Fruit fly (Drosophila melanogaster) whole organism, embryonic: Measurements from ENCODE around the gene CG16790.

Source experiments
- CG11504 ChIP-seq: fragments of 200-800 bp; sonication (Bioruptor generic); optimal IDR thresholded peaks from 3 replicates; lab custom pipeline; 2019; ENCODE audit warnings: missing biosample characterization, mild to moderate bottlenecking, missing genetic modification characterization, moderate library complexity
- CG11696 ChIP-seq: fragments of 200-800 bp; sonication (Bioruptor generic); IDR thresholded peaks from 2 replicates; pipeline ENCODE4 v1.3.6; 2022; ENCODE audit warnings: missing biosample characterization, missing genetic modification characterization
- CG14441 ChIP-seq: fragments of 200-800 bp; sonication (Bioruptor generic); IDR thresholded peaks from 2 replicates; pipeline ENCODE4 v1.3.6; 2022; ENCODE audit warnings: missing biosample characterization, missing genetic modification characterization
- CG15073 ChIP-seq: fragments of 200-800 bp; sonication (Bioruptor generic); optimal IDR thresholded peaks from 2 replicates; lab custom pipeline; 2016; ENCODE audit warnings: missing biosample characterization, missing genetic modification characterization
- CG15269 ChIP-seq: fragments of 200-800 bp; sonication (Bioruptor generic); optimal IDR thresholded peaks from 2 replicates; lab custom pipeline; 2018; ENCODE audit warnings: missing biosample characterization, mild to moderate bottlenecking, missing genetic modification characterization, moderate library complexity
- CG16863 ChIP-seq: fragments of 200-800 bp; sonication (Bioruptor generic); optimal IDR thresholded peaks from 3 replicates; lab custom pipeline; 2016; ENCODE audit warnings: missing biosample characterization, missing genetic modification characterization
- CG18764 ChIP-seq: fragments of 200-800 bp; sonication (Bioruptor generic); optimal IDR thresholded peaks from 3 replicates; lab custom pipeline; 2016; ENCODE audit warnings: missing biosample characterization, missing genetic modification characterization
- CG30431 ChIP-seq: fragments of 200-800 bp; sonication (Bioruptor generic); optimal IDR thresholded peaks from 2 replicates; lab custom pipeline; 2017; ENCODE audit warnings: missing biosample characterization, missing genetic modification characterization
- CG3163 ChIP-seq: fragments of 200-800 bp; sonication (Bioruptor generic); optimal IDR thresholded peaks from 3 replicates; lab custom pipeline; 2016; ENCODE audit warnings: missing biosample characterization, missing genetic modification characterization
- CG34376 ChIP-seq: fragments of 200-800 bp; sonication (Bioruptor generic); optimal IDR thresholded peaks from 2 replicates; lab custom pipeline; 2018; ENCODE audit warnings: missing biosample characterization, mild to moderate bottlenecking, missing genetic modification characterization
- CG3838 ChIP-seq: fragments of 200-800 bp; sonication (Bioruptor generic); optimal IDR thresholded peaks from 3 replicates; lab custom pipeline; 2016; ENCODE audit warnings: missing biosample characterization, missing genetic modification characterization
- CG5245 ChIP-seq: fragments of 200-800 bp; sonication (Bioruptor generic); optimal IDR thresholded peaks from 3 replicates; lab custom pipeline; 2016; ENCODE audit warnings: missing biosample characterization, missing genetic modification characterization
- CG6254 ChIP-seq: fragments of 200-800 bp; sonication (Bioruptor generic); optimal IDR thresholded peaks from 3 replicates; lab custom pipeline; 2017; ENCODE audit warnings: mild to moderate bottlenecking, missing biosample characterization, missing genetic modification reagents, missing genetic modification characterization
- CG6272 ChIP-seq: fragments of 200-800 bp; sonication (Bioruptor generic); IDR thresholded peaks from 2 replicates; pipeline ENCODE4 v1.3.6; 2022; ENCODE audit warnings: missing biosample characterization, missing genetic modification characterization
- CG7745 ChIP-seq: fragments of 200-800 bp; sonication (Bioruptor generic); optimal IDR thresholded peaks from 2 replicates; lab custom pipeline; 2018; ENCODE audit warnings: missing biosample characterization, mild to moderate bottlenecking, missing genetic modification characterization, moderate library complexity
- CG8944 ChIP-seq: fragments of 200-800 bp; sonication (Bioruptor generic); optimal IDR thresholded peaks from 3 replicates; lab custom pipeline; 2016; ENCODE audit warnings: missing biosample characterization, missing genetic modification characterization
- Dad ChIP-seq: fragments of 200-800 bp; sonication (Bioruptor generic); optimal IDR thresholded peaks from 3 replicates; lab custom pipeline; 2016; ENCODE audit warnings: missing biosample characterization, missing genetic modification characterization
- Drgx ChIP-seq: fragments of 200-800 bp; sonication (Bioruptor generic); IDR thresholded peaks from 2 replicates; pipeline ENCODE4 v1.3.6; 2022; ENCODE audit warnings: missing biosample characterization, missing genetic modification characterization
- HLHmδ ChIP-seq: fragments of 200-800 bp; sonication (Bioruptor generic); optimal IDR thresholded peaks from 2 replicates; lab custom pipeline; 2018; ENCODE audit warnings: missing biosample characterization, mild to moderate bottlenecking, missing genetic modification characterization, moderate library complexity
- Hr51 ChIP-seq, 2 experiments: fragments of 200-800 bp; sonication (Bioruptor generic); optimal IDR thresholded peaks; 2 replicates in 1 of 2; 3 replicates in 1 of 2; lab custom pipeline; 2016 to 2018; ENCODE audit warnings: missing biosample characterization in 2 of 2, missing genetic modification characterization in 2 of 2, mild to moderate bottlenecking in 1 of 2, moderate library complexity in 1 of 2
- Hr78 ChIP-seq, 2 experiments: fragments of 200-800 bp in 1 of 2; fragments of >200 bp in 1 of 2; sonication (Bioruptor generic) in 1 of 2; optimal IDR thresholded peaks; 2 replicates each; lab custom pipeline; 2017 to 2019; ENCODE audit warnings: missing biosample characterization in 2 of 2, missing genetic modification characterization in 2 of 2, mild to moderate bottlenecking in 1 of 2, moderate library complexity in 1 of 2
- Lhr ChIP-seq: fragments of 200-800 bp; sonication (Bioruptor generic); optimal IDR thresholded peaks from 3 replicates; lab custom pipeline; 2017; ENCODE audit warnings: mild to moderate bottlenecking, missing biosample characterization, missing genetic modification reagents, missing genetic modification characterization
- Mes4 ChIP-seq: fragments of 200-800 bp; sonication (Bioruptor generic); optimal IDR thresholded peaks from 2 replicates; lab custom pipeline; 2016; ENCODE audit warnings: missing biosample characterization, missing genetic modification characterization
- NFAT ChIP-seq: fragments of 200-800 bp; sonication (Bioruptor generic); IDR thresholded peaks from 2 replicates; pipeline ENCODE4 v1.3.6; 2022; ENCODE audit warnings: missing biosample characterization, missing genetic modification characterization
- NK7.1 ChIP-seq: fragments of 200-800 bp; sonication (Bioruptor generic); optimal IDR thresholded peaks from 3 replicates; lab custom pipeline; 2016; ENCODE audit warnings: missing biosample characterization, missing genetic modification characterization
- Nf-YC ChIP-seq: fragments of 200-800 bp; optimal IDR thresholded peaks from 3 replicates; lab custom pipeline; 2019; ENCODE audit warnings: missing biosample characterization, mild to moderate bottlenecking, missing genetic modification characterization, moderate library complexity
- Sry-δ ChIP-seq: fragments of 200-800 bp; sonication (Bioruptor generic); optimal IDR thresholded peaks from 2 replicates; lab custom pipeline; 2016; ENCODE audit warnings: missing biosample characterization, missing genetic modification characterization
- Tbp ChIP-seq: fragments of >200 bp; optimal IDR thresholded peaks from 2 replicates; lab custom pipeline; 2018; ENCODE audit warnings: missing biosample characterization, missing genetic modification characterization
- Trl ChIP-seq, 3 experiments: fragments of >200 bp in 2 of 3; fragments of 200-800 bp in 1 of 3; sonication (Bioruptor generic) in 1 of 3; optimal IDR thresholded peaks; 2 replicates in 1 of 3; 3 replicates in 2 of 3; lab custom pipeline; 2016 to 2017; ENCODE audit warnings: missing biosample characterization in 1 of 3, missing genetic modification characterization in 1 of 3
- ato ChIP-seq: fragments of 200-800 bp; sonication (Bioruptor generic); IDR thresholded peaks from 2 replicates; pipeline ENCODE4 v1.3.6; 2022; ENCODE audit warnings: missing biosample characterization, missing genetic modification characterization; ENCODE audit not compliant: partially characterized antibody
- bigmax ChIP-seq: fragments of 200-800 bp; sonication (Bioruptor generic); optimal IDR thresholded peaks from 2 replicates; lab custom pipeline; 2018; ENCODE audit warnings: missing biosample characterization, mild to moderate bottlenecking, missing genetic modification characterization
- bowl ChIP-seq: fragments of 200-800 bp; sonication (Bioruptor generic); IDR thresholded peaks from 2 replicates; pipeline ENCODE4 v1.3.6; 2022; ENCODE audit warnings: missing biosample characterization, missing genetic modification characterization
- crc ChIP-seq: fragments of 200-800 bp; sonication (Bioruptor generic); optimal IDR thresholded peaks from 2 replicates; lab custom pipeline; 2016; ENCODE audit warnings: missing biosample characterization, missing genetic modification characterization
- dati ChIP-seq: fragments of 200-800 bp; sonication (Bioruptor generic); IDR thresholded peaks from 2 replicates; pipeline ENCODE4 v1.3.6; 2022; ENCODE audit warnings: missing biosample characterization, missing genetic modification characterization
- exex ChIP-seq: fragments of 200-800 bp; sonication (Bioruptor generic); optimal IDR thresholded peaks from 4 replicates; lab custom pipeline; 2018; ENCODE audit warnings: missing biosample characterization, mild to moderate bottlenecking, missing genetic modification characterization, moderate library complexity
- eyg ChIP-seq: fragments of 200-800 bp; sonication (Bioruptor generic); optimal IDR thresholded peaks from 3 replicates; lab custom pipeline; 2016; ENCODE audit warnings: missing biosample characterization, missing genetic modification characterization
- fd64A ChIP-seq: fragments of 200-800 bp; sonication (Bioruptor generic); optimal IDR thresholded peaks from 3 replicates; lab custom pipeline; 2018; ENCODE audit warnings: missing biosample characterization, mild to moderate bottlenecking, missing genetic modification characterization
- hb ChIP-seq: fragments of 200-800 bp; sonication (Bioruptor generic); IDR thresholded peaks from 3 replicates; pipeline ENCODE4 v1.3.6; 2022; ENCODE audit warnings: missing biosample characterization, missing genetic modification characterization; ENCODE audit not compliant: partially characterized antibody
- hkb ChIP-seq, 2 experiments: fragments of 200-800 bp in 1 of 2; fragments of >200 bp in 1 of 2; sonication (Bioruptor generic) in 1 of 2; IDR thresholded peaks in 1 of 2; optimal IDR thresholded peaks in 1 of 2; 2 replicates each; pipeline versions ENCODE4 v1.3.6 to Lab custom; 2017 to 2022; ENCODE audit warnings: missing biosample characterization in 1 of 2, missing genetic modification characterization in 1 of 2
- jumu ChIP-seq: fragments of 200-800 bp; sonication (Bioruptor generic); optimal IDR thresholded peaks from 3 replicates; lab custom pipeline; 2016; ENCODE audit warnings: missing biosample characterization, missing genetic modification characterization
- lov ChIP-seq, 2 experiments: fragments of 200-800 bp in 1 of 2; fragments of >200 bp in 1 of 2; sonication (Bioruptor generic) in 1 of 2; IDR thresholded peaks in 1 of 2; optimal IDR thresholded peaks in 1 of 2; 2 replicates in 1 of 2; 3 replicates in 1 of 2; pipeline versions ENCODE4 v1.3.6 to Lab custom; 2017 to 2022; ENCODE audit warnings: missing biosample characterization in 1 of 2, missing genetic modification characterization in 1 of 2
- ranshi ChIP-seq: fragments of 200-800 bp; sonication (Bioruptor generic); IDR thresholded peaks from 2 replicates; pipeline ENCODE4 v1.3.6; 2022; ENCODE audit warnings: missing biosample characterization, missing genetic modification characterization
- ro ChIP-seq: fragments of 200-800 bp; sonication (Bioruptor generic); IDR thresholded peaks from 2 replicates; pipeline ENCODE4 v1.3.6; 2022; ENCODE audit warnings: missing biosample characterization, missing genetic modification characterization
- row ChIP-seq: fragments of 200-800 bp; sonication (Bioruptor generic); IDR thresholded peaks from 3 replicates; pipeline ENCODE4 v1.3.6; 2022; ENCODE audit warnings: missing biosample characterization, missing genetic modification characterization
- sc ChIP-seq, 3 experiments: fragments of >200 bp in 2 of 3; fragments of 200-800 bp in 1 of 3; sonication (Bioruptor generic) in 1 of 3; optimal IDR thresholded peaks; 2 replicates in 2 of 3; 3 replicates in 1 of 3; lab custom pipeline; 2017; ENCODE audit warnings: mild to moderate bottlenecking in 1 of 3, missing biosample characterization in 1 of 3, missing genetic modification characterization in 1 of 3, missing genetic modification reagents in 1 of 3
- seq ChIP-seq: fragments of 200-800 bp; sonication (Bioruptor generic); IDR thresholded peaks from 2 replicates; pipeline ENCODE4 v1.3.6; 2022; ENCODE audit warnings: missing biosample characterization, missing genetic modification characterization
- slou ChIP-seq: fragments of 200-800 bp; sonication (Bioruptor generic); optimal IDR thresholded peaks from 3 replicates; lab custom pipeline; 2016; ENCODE audit warnings: missing biosample characterization, missing genetic modification characterization
- sqz ChIP-seq: fragments of 200-800 bp; sonication (Bioruptor generic); optimal IDR thresholded peaks from 3 replicates; lab custom pipeline; 2018; ENCODE audit warnings: missing biosample characterization, mild to moderate bottlenecking, missing genetic modification characterization
- twi ChIP-seq: fragments of 200-800 bp; optimal IDR thresholded peaks from 2 replicates; lab custom pipeline; 2019; ENCODE audit warnings: missing biosample characterization, mild to moderate bottlenecking, missing genetic modification characterization, moderate library complexity

Gene CG16790

DNA sequence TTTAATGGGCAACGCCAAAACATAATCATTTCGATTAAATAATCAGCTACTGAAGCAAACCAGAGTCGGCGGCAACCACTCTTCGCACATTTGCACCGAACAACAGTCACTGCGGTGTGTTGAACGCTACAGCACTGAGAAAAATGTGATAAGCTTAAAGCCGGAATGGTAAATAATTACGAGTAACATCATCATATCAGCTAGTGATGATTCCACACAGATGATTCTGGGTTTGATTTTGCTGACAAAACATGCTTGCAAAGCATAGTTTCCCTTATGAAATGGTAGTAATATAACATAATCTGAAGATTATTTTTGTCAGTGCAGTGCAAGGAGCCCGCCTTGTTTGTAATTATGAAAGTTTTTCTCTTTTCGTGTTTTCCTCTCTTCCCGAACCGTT lies 28.1 kb upstream of the CG16790 start (continued):
- TF ChIP-seq Trl (optimal IDR thresholded peaks at IDR 0.05; lab: Kevin White, UChicago): no peak
- peak; percentile 36 for TF ChIP-seq Trl (GFP tag; optimal IDR thresholded peaks at IDR 0.05; lab: Kevin White, UChicago)
- TF ChIP-seq CG6254: peak; percentile 50
- peak; percentile 50 for TF ChIP-seq jumu
- TF ChIP-seq CG6272 (GFP tag; lab: Robert Waterston, UW): no peak
- no peak for TF ChIP-seq HLHmδ (GFP tag; lab: Kevin White, UChicago)
- TF ChIP-seq sqz (GFP tag; lab: Kevin White, UChicago): no peak
- TF ChIP-seq Hr78 (GFP tag; optimal IDR thresholded peaks at IDR 0.05; lab: Kevin White, UChicago): no peak
- TF ChIP-seq Lhr (GFP tag; lab: Kevin White, UChicago): peak; percentile 30
- TF ChIP-seq Hr51 (GFP tag; optimal IDR thresholded peaks at IDR 0.05; lab: Kevin White, UChicago): peak; percentile 14 to 59
- peak; percentile 58; the same call in 2 of the 3 replicates for TF ChIP-seq row (GFP tag; lab: Robert Waterston, UW)
- peak; percentile 73 for TF ChIP-seq Drgx (GFP tag; lab: Robert Waterston, UW)
- TF ChIP-seq seq (GFP tag; lab: Robert Waterston, UW): 0 out of 2 replicates have a peak, but pooled peaks have one; percentile 21
- TF ChIP-seq bigmax (GFP tag; lab: Kevin White, UChicago): no peak
- peak; percentile 51 for TF ChIP-seq CG8944
- no peak for TF ChIP-seq exex (tag; lab: Kevin White, UChicago)
- TF ChIP-seq slou (GFP tag; lab: Kevin White, UChicago): no peak
- no peak for TF ChIP-seq NK7.1 (GFP tag; lab: Kevin White, UChicago)
- TF ChIP-seq hkb (optimal IDR thresholded peaks at IDR 0.05; lab: Kevin White, UChicago): no peak
- 0 out of 2 replicates have a peak, but pooled peaks have one; percentile 18 for TF ChIP-seq hkb (GFP tag; IDR thresholded peaks at IDR 0.05; lab: Robert Waterston, UW)
- no peak for TF ChIP-seq crc (GFP tag; lab: Kevin White, UChicago)
- TF ChIP-seq CG7745 (tag; lab: Kevin White, UChicago): no peak
- no peak for TF ChIP-seq ro (GFP tag; lab: Robert Waterston, UW)
- peak; percentile 13 for TF ChIP-seq CG18764 (GFP tag; lab: Kevin White, UChicago)
- TF ChIP-seq CG16863: peak; percentile 59
- TF ChIP-seq CG14441: peak; percentile 18; the same call in 1 of the 2 replicates
- TF ChIP-seq CG3163: no peak
- no peak for TF ChIP-seq CG34376 (GFP tag; lab: Kevin White, UChicago)
- peak; percentile 25 for TF ChIP-seq Sry-δ (GFP tag; lab: Kevin White, UChicago)
- no peak for TF ChIP-seq ato (GFP tag; lab: Robert Waterston, UW)
- no peak for TF ChIP-seq sc (optimal IDR thresholded peaks at IDR 0.05; lab: Kevin White, UChicago)
- peak; percentile 38 for TF ChIP-seq sc (GFP tag; optimal IDR thresholded peaks at IDR 0.05; lab: Kevin White, UChicago)
- TF ChIP-seq twi: peak; percentile 9
- TF ChIP-seq CG3838 (GFP tag; lab: Kevin White, UChicago): no peak
- 0 out of 2 replicates have a peak, but pooled peaks have one; percentile 11 for TF ChIP-seq ranshi
- TF ChIP-seq NFAT: no peak
- TF ChIP-seq Nf-YC (tag; lab: Kevin White, UChicago): no peak
- TF ChIP-seq eyg: no peak
- peak; percentile 35 for TF ChIP-seq CG30431 (GFP tag; lab: Kevin White, UChicago)
- no peak for TF ChIP-seq lov (optimal IDR thresholded peaks at IDR 0.05; lab: Kevin White, UChicago)
- TF ChIP-seq lov (GFP tag; IDR thresholded peaks at IDR 0.05; lab: Robert Waterston, UW): no peak
- TF ChIP-seq CG11696 (GFP tag; lab: Robert Waterston, UW): no peak
- peak; percentile 74 for TF ChIP-seq CG11504
- peak; percentile 59 for TF ChIP-seq CG5245 (GFP tag; lab: Kevin White, UChicago)
- no peak for TF ChIP-seq dati (GFP tag; lab: Robert Waterston, UW)
- no peak for TF ChIP-seq Dad (GFP tag; lab: Kevin White, UChicago)
- TF ChIP-seq Mes4 (GFP tag; lab: Kevin White, UChicago): peak; percentile 36
- TF ChIP-seq bowl (GFP tag; lab: Robert Waterston, UW): no peak
- no peak for TF ChIP-seq CG15073 (GFP tag; lab: Kevin White, UChicago)
- peak; percentile 58 for TF ChIP-seq fd64A (GFP tag; lab: Kevin White, UChicago)
- peak; percentile 13 for TF ChIP-seq CG15269 (tag; lab: Kevin White, UChicago)
- no peak for TF ChIP-seq hb (GFP tag; lab: Robert Waterston, UW)
- TF ChIP-seq Tbp: no peak
